Worm (Caenorhabditis elegans) whole organism, L4/young adult: ENCODE results near the gene tam-1.

Experiments used
- W03F9.2 ChIP-seq: fragments of 150-350 bp; optimal IDR thresholded peaks from 2 replicates; lab custom pipeline; 2014; ENCODE audit warnings: missing biosample characterization, missing genetic modification characterization
- dao-5 ChIP-seq: sonication (generic microtip); optimal IDR thresholded peaks from 2 replicates; lab custom pipeline; 2016; ENCODE audit warnings: missing genotype, missing genetic modification characterization, moderate library complexity, missing compliant biosample characterization
- him-1 ChIP-seq: sonication (generic microtip); optimal IDR thresholded peaks from 2 replicates; lab custom pipeline; 2016; ENCODE audit warnings: missing genotype, missing genetic modification reagents, missing genetic modification characterization, missing compliant biosample characterization

DNA sequence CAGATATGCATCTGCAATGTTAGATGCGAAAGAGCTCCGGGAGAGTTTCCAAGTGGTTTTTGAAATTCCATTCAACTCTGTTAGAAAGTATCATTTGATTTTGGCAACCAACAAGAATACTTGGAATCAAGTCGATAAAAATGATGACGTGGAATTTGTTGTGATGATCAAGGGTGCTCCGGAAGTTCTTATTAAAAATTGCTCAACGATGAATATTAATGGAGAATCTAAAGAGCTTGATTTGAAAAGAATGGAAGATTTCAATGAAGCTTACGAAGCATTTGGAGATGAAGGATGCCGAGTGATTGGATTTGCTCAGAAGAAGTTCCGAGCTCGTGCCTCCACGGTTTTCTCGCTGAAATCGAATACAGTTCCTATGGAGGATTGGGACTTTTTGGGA, 25.6 kb downstream of the tam-1 start:
- no peak for TF ChIP-seq him-1 (tag; lab: Kevin White, UChicago)
- TF ChIP-seq W03F9.2 (tag; lab: Kevin White, UChicago) = no peak
- no peak for TF ChIP-seq dao-5 (tag; lab: Kevin White, UChicago)
